Worm (Caenorhabditis elegans) whole organism, dauer: Measurements from ENCODE around the gene ZC443.4.

Experiments used
- unc-62 ChIP-seq: sonication (generic microtip); optimal IDR thresholded peaks from 2 replicates; lab custom pipeline; 2017; ENCODE audit warnings: missing biosample characterization, missing genetic modification reagents, missing genetic modification characterization

Gene ZC443.4

ce11 chrV:12786340-12786739, 33.3 kb downstream of the ZC443.4 start:
- TF ChIP-seq unc-62 (GFP tag; lab: Kevin White, UChicago), result no peak

- TF ChIP-seq unc-62 (GFP tag; lab: Kevin White, UChicago), result no peak
Observed at ce11 chrV:12784861-12785260, 34.8 kb downstream of the ZC443.4 start, which contains the start of gene sre-20. TSS of gene sre-20 (minus strand) at chrV:12784961.

ce11 chrV:12780248-12780647, 39.4 kb downstream of the ZC443.4 start:
- no peak for TF ChIP-seq unc-62 (GFP tag; lab: Kevin White, UChicago)

ce11 chrV:12773852-12774251, 45.8 kb downstream of the ZC443.4 start:
- no peak for TF ChIP-seq unc-62 (GFP tag; lab: Kevin White, UChicago)

ce11 chrV:12773222-12773621, 46.5 kb downstream of the ZC443.4 start, which contains the start of gene ZC455.1:
TSS of gene ZC455.1 (plus strand) at chrV:12773522.
- TF ChIP-seq unc-62 (GFP tag; lab: Kevin White, UChicago), result no peak

ce11 chrV:12768946-12769345, 50.7 kb downstream of the ZC443.4 start, which contains the start of gene srt-43:
TSS of gene srt-43 (plus strand) at chrV:12769246.
- TF ChIP-seq unc-62 (GFP tag; lab: Kevin White, UChicago), result no peak
